Worm (Caenorhabditis elegans) whole organism, L1 larva: ENCODE data around the gene R02F2.7.

Experiments
- C34B4.2 ChIP-seq: sonication (generic microtip); optimal IDR thresholded peaks from 2 replicates; lab custom pipeline; 2017; ENCODE audit warnings: mild to moderate bottlenecking, missing genetic modification characterization, missing compliant biosample characterization
- F16B12.6 ChIP-seq: fragments of 150-350 bp; optimal IDR thresholded peaks from 2 replicates; lab custom pipeline; 2014; ENCODE audit warnings: missing biosample characterization, missing genetic modification characterization
- aha-1 ChIP-seq: fragments of 150-350 bp; optimal IDR thresholded peaks from 2 replicates; lab custom pipeline; 2014; ENCODE audit warnings: missing biosample characterization, missing genetic modification characterization
- aly-2 ChIP-seq: fragments of 150-350 bp; optimal IDR thresholded peaks from 2 replicates; lab custom pipeline; 2014; ENCODE audit warnings: missing biosample characterization, missing genetic modification characterization
- ceh-8 ChIP-seq: fragments of 200-800 bp; sonication (Bioruptor generic); optimal IDR thresholded peaks from 2 replicates; lab custom pipeline; 2018; ENCODE audit warnings: mild to moderate bottlenecking, missing genetic modification characterization, moderate library complexity, missing compliant biosample characterization
- ceh-90 ChIP-seq: sonication (generic microtip); optimal IDR thresholded peaks from 2 replicates; lab custom pipeline; 2016; ENCODE audit warnings: missing genetic modification characterization, missing compliant biosample characterization
- ces-1 ChIP-seq: fragments of 150-350 bp; optimal IDR thresholded peaks from 2 replicates; lab custom pipeline; 2014; ENCODE audit warnings: missing biosample characterization, missing genetic modification reagents, missing genetic modification characterization
- dpl-1 ChIP-seq, 3 experiments: fragments of 150-350 bp in 2 of 3; sonication (generic microtip) in 1 of 3; optimal IDR thresholded peaks; 2 replicates each; lab custom pipeline; 2014 to 2017; ENCODE audit warnings: missing biosample characterization in 3 of 3, missing genetic modification characterization in 3 of 3, missing genetic modification reagents in 3 of 3
- dsc-1 ChIP-seq: sonication (generic microtip); optimal IDR thresholded peaks from 2 replicates; lab custom pipeline; 2016; ENCODE audit warnings: mild to moderate bottlenecking, missing genetic modification characterization, missing compliant biosample characterization
- efl-1 ChIP-seq, 4 experiments: fragments of 150-350 bp; optimal IDR thresholded peaks in 3 of 4; peaks in 1 of 4; 1 replicate in 1 of 4; 2 replicates in 3 of 4; lab custom pipeline; 2014; ENCODE audit warnings: missing biosample characterization in 2 of 4, missing genetic modification characterization in 2 of 4, missing genetic modification reagents in 2 of 4
- efl-3 ChIP-seq: fragments of 200-800 bp; sonication (Bioruptor generic); optimal IDR thresholded peaks from 2 replicates; lab custom pipeline; 2018; ENCODE audit warnings: mild to moderate bottlenecking, missing genetic modification characterization, missing compliant biosample characterization
- egl-13 ChIP-seq: sonication (generic microtip); optimal IDR thresholded peaks from 2 replicates; lab custom pipeline; 2016; ENCODE audit warnings: missing genotype, missing genetic modification reagents, missing genetic modification characterization, missing compliant biosample characterization
- egl-27 ChIP-seq, 2 experiments: fragments of 150-350 bp in 1 of 2; sonication (generic microtip); optimal IDR thresholded peaks; 3 replicates each; lab custom pipeline; 2017 to 2018; ENCODE audit warnings: missing biosample characterization in 2 of 2, missing genetic modification characterization in 2 of 2, missing genetic modification reagents in 2 of 2
- elt-3 ChIP-seq, 6 experiments: fragments of 150-350 bp in 1 of 6; sonication (generic microtip); optimal IDR thresholded peaks; 2 replicates each; lab custom pipeline; 2017 to 2018; ENCODE audit warnings: missing biosample characterization in 6 of 6, missing genetic modification characterization in 6 of 6, inconsistent platforms in 1 of 6
- fkh-8 ChIP-seq: sonication (generic microtip); optimal IDR thresholded peaks from 2 replicates; lab custom pipeline; 2016; ENCODE audit warnings: mild to moderate bottlenecking, missing genetic modification characterization, missing compliant biosample characterization
- fos-1 ChIP-seq: fragments of 150-350 bp; optimal IDR thresholded peaks from 2 replicates; lab custom pipeline; 2014; ENCODE audit warnings: missing biosample characterization, missing genetic modification characterization
- grh-1 ChIP-seq: fragments of 200-800 bp; sonication (Bioruptor generic); IDR thresholded peaks from 2 replicates; pipeline ENCODE4 v1.3.6; 2022; ENCODE audit warnings: missing genetic modification reagents, missing genetic modification characterization, missing compliant biosample characterization
- hlh-17 ChIP-seq: fragments of 200-800 bp; sonication (Bioruptor generic); optimal IDR thresholded peaks from 2 replicates; lab custom pipeline; 2018; ENCODE audit warnings: missing genetic modification characterization, mild to moderate bottlenecking, missing compliant biosample characterization, moderate library complexity, borderline replicate concordance
- hlh-4 ChIP-seq: sonication (generic microtip); optimal IDR thresholded peaks from 2 replicates; lab custom pipeline; 2016; ENCODE audit warnings: mild to moderate bottlenecking, missing genetic modification characterization, missing compliant biosample characterization
- hpl-2 ChIP-seq: fragments of 150-350 bp; optimal IDR thresholded peaks from 2 replicates; lab custom pipeline; 2014; ENCODE audit warnings: missing biosample characterization, missing genetic modification reagents, missing genetic modification characterization
- irx-1 ChIP-seq: sonication (generic microtip); optimal IDR thresholded peaks from 2 replicates; lab custom pipeline; 2016; ENCODE audit warnings: missing genetic modification characterization, missing compliant biosample characterization
- isw-1 ChIP-seq: fragments of 200-800 bp; sonication (Bioruptor generic); IDR thresholded peaks from 2 replicates; pipeline ENCODE4 v1.3.6; 2022; ENCODE audit warnings: missing genetic modification characterization, missing compliant biosample characterization
- jun-1 ChIP-seq: fragments of 150-350 bp; optimal IDR thresholded peaks from 2 replicates; lab custom pipeline; 2014; ENCODE audit warnings: missing biosample characterization, missing genetic modification reagents, missing genetic modification characterization
- lin-39 ChIP-seq: fragments of 150-350 bp; optimal IDR thresholded peaks from 2 replicates; lab custom pipeline; 2014; ENCODE audit warnings: missing biosample characterization, missing genetic modification reagents, missing genetic modification characterization
- lir-3 ChIP-seq: sonication (generic microtip); optimal IDR thresholded peaks from 2 replicates; lab custom pipeline; 2016; ENCODE audit warnings: mild to moderate bottlenecking, missing genetic modification characterization, moderate library complexity, missing compliant biosample characterization; ENCODE audit not compliant: poor library complexity
- lsy-2 ChIP-seq, 2 experiments: fragments of 150-350 bp; optimal IDR thresholded peaks; 2 replicates each; lab custom pipeline; 2014; ENCODE audit warnings: missing biosample characterization in 2 of 2, missing genetic modification characterization in 2 of 2
- mdl-1 ChIP-seq, 2 experiments: fragments of 150-350 bp; optimal IDR thresholded peaks; 2 replicates each; lab custom pipeline; 2014 to 2017; ENCODE audit warnings: missing biosample characterization in 2 of 2, missing genetic modification characterization in 2 of 2, inconsistent platforms in 1 of 2
- mef-2 ChIP-seq: fragments of 150-350 bp; optimal IDR thresholded peaks from 2 replicates; lab custom pipeline; 2014; ENCODE audit warnings: missing biosample characterization, missing genetic modification characterization
- mep-1 ChIP-seq: fragments of 150-350 bp; optimal IDR thresholded peaks from 2 replicates; lab custom pipeline; 2014; ENCODE audit warnings: missing biosample characterization, missing genetic modification characterization
- nhr-12 ChIP-seq: sonication (generic microtip); optimal IDR thresholded peaks from 2 replicates; lab custom pipeline; 2017; ENCODE audit warnings: missing biosample characterization, missing genetic modification characterization
- nhr-19 ChIP-seq: fragments of 200-800 bp; sonication (Bioruptor generic); conservative IDR thresholded peaks from 2 replicates; pipeline ENCODE4 v1.3.6; 2022; ENCODE audit warnings: missing genetic modification characterization, missing compliant biosample characterization
- nhr-20 ChIP-seq: sonication (generic microtip); optimal IDR thresholded peaks from 2 replicates; lab custom pipeline; 2016; ENCODE audit warnings: mild to moderate bottlenecking, missing genetic modification characterization, missing compliant biosample characterization
- nhr-237 ChIP-seq: fragments of 150-350 bp; optimal IDR thresholded peaks from 2 replicates; lab custom pipeline; 2014; ENCODE audit warnings: missing biosample characterization, missing genetic modification characterization
- nhr-47 ChIP-seq: sonication (generic microtip); optimal IDR thresholded peaks from 2 replicates; lab custom pipeline; 2016; ENCODE audit warnings: mild to moderate bottlenecking, missing genetic modification characterization, moderate library complexity, missing compliant biosample characterization
- nhr-76 ChIP-seq: sonication (generic microtip); optimal IDR thresholded peaks from 2 replicates; lab custom pipeline; 2017; ENCODE audit warnings: missing biosample characterization, missing genetic modification characterization
- pax-3 ChIP-seq: fragments of 200-800 bp; sonication (Bioruptor generic); optimal IDR thresholded peaks from 2 replicates; lab custom pipeline; 2018; ENCODE audit warnings: mild to moderate bottlenecking, missing genetic modification characterization, moderate library complexity, missing compliant biosample characterization
- rnt-1 ChIP-seq: sonication (generic microtip); optimal IDR thresholded peaks from 2 replicates; lab custom pipeline; 2016; ENCODE audit warnings: mild to moderate bottlenecking, missing genetic modification characterization, moderate library complexity, missing compliant biosample characterization
- skn-1 ChIP-seq: fragments of 150-350 bp; optimal IDR thresholded peaks from 2 replicates; lab custom pipeline; 2014; ENCODE audit warnings: missing biosample characterization, missing genetic modification characterization
- snpc-4 ChIP-seq: fragments of 150-350 bp; optimal IDR thresholded peaks from 2 replicates; lab custom pipeline; 2014; ENCODE audit warnings: missing biosample characterization, missing genetic modification characterization
- snu-23 ChIP-seq: sonication (generic microtip); optimal IDR thresholded peaks from 2 replicates; lab custom pipeline; 2016; ENCODE audit warnings: missing genetic modification characterization, missing compliant biosample characterization
- sox-4 ChIP-seq: sonication (generic microtip); optimal IDR thresholded peaks from 2 replicates; lab custom pipeline; 2016; ENCODE audit warnings: missing genetic modification characterization, missing compliant biosample characterization
- sup-37 ChIP-seq: fragments of 200-800 bp; sonication (Bioruptor generic); optimal IDR thresholded peaks from 2 replicates; lab custom pipeline; 2018; ENCODE audit warnings: mild to moderate bottlenecking, missing genetic modification characterization, missing compliant biosample characterization
- swsn-7 ChIP-seq: sonication (generic microtip); optimal IDR thresholded peaks from 2 replicates; lab custom pipeline; 2016; ENCODE audit warnings: missing genetic modification characterization, missing compliant biosample characterization
- unc-130 ChIP-seq: fragments of 150-350 bp; optimal IDR thresholded peaks from 2 replicates; lab custom pipeline; 2017; ENCODE audit warnings: missing biosample characterization, missing genetic modification characterization, inconsistent platforms
- unc-86 ChIP-seq: sonication (generic microtip); optimal IDR thresholded peaks from 2 replicates; lab custom pipeline; 2016; ENCODE audit warnings: missing genetic modification characterization, missing compliant biosample characterization
- unc-98 ChIP-seq: fragments of 200-800 bp; sonication (Bioruptor generic); IDR thresholded peaks from 2 replicates; pipeline ENCODE4 v1.3.6; 2022; ENCODE audit warnings: missing genetic modification characterization, missing compliant biosample characterization
- vab-15 ChIP-seq: sonication (generic microtip); optimal IDR thresholded peaks from 2 replicates; lab custom pipeline; 2017; ENCODE audit warnings: missing genotype, mild to moderate bottlenecking, missing genetic modification characterization, missing compliant biosample characterization
- zip-4 ChIP-seq: fragments of 200-800 bp; sonication (Bioruptor generic); optimal IDR thresholded peaks from 2 replicates; lab custom pipeline; 2018; ENCODE audit warnings: mild to moderate bottlenecking, missing genetic modification characterization, moderate library complexity, missing compliant biosample characterization
- ztf-11 ChIP-seq, 2 experiments: sonication (generic microtip); optimal IDR thresholded peaks; 2 replicates each; lab custom pipeline; 2016 to 2017; ENCODE audit warnings: missing genetic modification characterization in 2 of 2, missing biosample characterization in 1 of 2, missing compliant biosample characterization in 1 of 2
- ztf-4 ChIP-seq: fragments of 150-350 bp; optimal IDR thresholded peaks from 2 replicates; lab custom pipeline; 2014; ENCODE audit warnings: missing biosample characterization, missing genetic modification characterization

Gene R02F2.7

DNA sequence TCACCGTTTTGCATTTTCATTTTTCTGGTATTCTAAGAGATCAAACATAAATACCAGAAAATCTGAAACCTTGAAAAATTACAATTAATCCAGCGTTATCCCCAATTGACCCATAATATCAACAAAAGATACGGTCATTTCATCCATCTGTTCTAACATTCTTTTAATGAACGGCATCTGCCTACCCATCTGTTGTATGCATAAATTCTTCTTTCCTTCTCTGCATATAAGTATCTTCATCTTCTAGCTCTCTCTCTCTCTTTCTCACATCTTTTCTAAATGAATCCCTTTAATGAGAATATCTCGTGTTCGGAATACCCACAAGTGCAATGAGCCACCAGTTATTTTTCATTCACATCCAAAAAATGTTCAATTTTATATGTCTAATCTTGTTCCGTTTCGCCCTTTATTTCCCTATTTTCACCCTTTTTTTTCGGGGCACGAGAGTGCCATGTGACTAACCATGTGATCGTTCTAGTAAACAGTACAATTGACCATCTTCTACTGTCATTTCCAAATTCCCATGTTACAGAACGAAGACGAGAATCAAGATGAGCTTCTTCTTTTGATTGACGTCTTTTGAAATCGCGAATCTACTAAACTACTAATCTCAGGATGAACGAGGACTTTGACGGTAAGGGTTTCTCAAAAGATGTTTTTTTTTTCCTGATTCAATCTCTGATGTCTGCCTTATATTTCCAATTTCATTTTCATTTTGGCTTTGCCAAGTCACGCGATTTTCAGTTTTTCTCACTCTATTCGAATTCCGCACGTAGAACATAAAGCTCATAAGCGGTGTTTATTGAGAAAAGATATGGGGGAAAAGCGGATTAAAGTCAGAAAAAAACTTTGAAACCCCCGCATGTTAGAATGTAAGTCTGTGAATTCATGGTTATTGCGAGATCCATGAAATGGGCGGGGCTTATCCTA is 18.1 kb upstream of the R02F2.7 start, which contains the start of gene R02F2.1 (continued):
- TF ChIP-seq lir-3 (tag; lab: Kevin White, UChicago) (no peak), sox-4 (tag; lab: Kevin White, UChicago) (peak; percentile 44), nhr-20 (tag; lab: Kevin White, UChicago) (peak; percentile 76), egl-13 (tag; lab: Kevin White, UChicago) (no peak), unc-130 (tag; lab: Kevin White, UChicago) (peak; percentile 21), C34B4.2 (tag; lab: Kevin White, UChicago) (no peak), rnt-1 (no peak), hlh-4 (no peak), ceh-8 (no peak), nhr-19 (GFP tag; lab: Robert Waterston, UW) (peak; percentile 52), ztf-11 (tag; optimal IDR thresholded peaks at IDR 0.05; lab: Kevin White, UChicago) (peak in 1 of 2 experiments; percentile 14), nhr-76 (tag; lab: Kevin White, UChicago) (no peak), dpl-1 (GFP tag; optimal IDR thresholded peaks at IDR 0.05; lab: Kevin White, UChicago) (peak; percentile 14 to 54 (median 50)), mdl-1 (tag; optimal IDR thresholded peaks at IDR 0.05; lab: Kevin White, UChicago) (peak in 1 of 2 experiments; percentile 84), sup-37 (GFP tag; lab: Kevin White, UChicago) (no peak), efl-3 (GFP tag; lab: Kevin White, UChicago) (no peak), lin-39 (no peak), mep-1 (tag; lab: Kevin White, UChicago) (peak; percentile 49), hlh-17 (GFP tag; lab: Kevin White, UChicago) (no peak), zip-4 (GFP tag; lab: Kevin White, UChicago) (no peak), irx-1 (no peak), mef-2 (tag; lab: Kevin White, UChicago) (no peak), unc-98 (GFP tag; lab: Robert Waterston, UW) (no peak), nhr-47 (tag; lab: Kevin White, UChicago) (peak; percentile 40), snpc-4 (no peak), grh-1 (GFP tag; lab: Robert Waterston, UW) (no peak), lsy-2 (tag; optimal IDR thresholded peaks at IDR 0.05; lab: Kevin White, UChicago) (peak; percentile 7 to 45), elt-3 (tag; optimal IDR thresholded peaks at IDR 0.05; lab: Kevin White, UChicago) (peak in 2 of 6 experiments; percentile 19 to 58), F16B12.6 (tag; lab: Kevin White, UChicago) (no peak), dsc-1 (tag; lab: Kevin White, UChicago) (peak; percentile 79), ceh-90 (tag; lab: Kevin White, UChicago) (no peak), ces-1 (GFP tag; lab: Kevin White, UChicago) (no peak), aly-2 (tag; lab: Kevin White, UChicago) (no peak), unc-86 (tag; lab: Kevin White, UChicago) (no peak), hpl-2 (GFP tag; lab: Kevin White, UChicago) (no peak), egl-27 (tag; optimal IDR thresholded peaks at IDR 0.05; lab: Kevin White, UChicago) (no peak), isw-1 (GFP tag; lab: Robert Waterston, UW) (no peak), fkh-8 (tag; lab: Kevin White, UChicago) (peak; percentile 69), skn-1 (tag; lab: Kevin White, UChicago) (peak; percentile 16), efl-1 (optimal IDR thresholded peaks at IDR 0.05; lab: Kevin White, UChicago) (peak in 1 of 2 experiments; percentile 41), efl-1 (GFP tag; optimal IDR thresholded peaks at IDR 0.05 in 1 of 2; lab: Kevin White, UChicago) (peak; percentile 42 to 95), fos-1 (tag; lab: Kevin White, UChicago) (no peak), vab-15 (tag; lab: Kevin White, UChicago) (no peak), nhr-237 (tag; lab: Kevin White, UChicago) (no peak), snu-23 (peak; percentile 78), jun-1 (tag; lab: Kevin White, UChicago) (no peak), pax-3 (tag; lab: Kevin White, UChicago) (no peak), swsn-7 (tag; lab: Kevin White, UChicago) (no peak), aha-1 (tag; lab: Kevin White, UChicago) (no peak), nhr-12 (tag; lab: Kevin White, UChicago) (no peak), ztf-4 (tag; lab: Kevin White, UChicago) (no peak)
